Worm (Caenorhabditis elegans) whole organism, early embryonic: ENCODE results near the gene ncx-8.

Experiments
- B0310.2 ChIP-seq: sonication (generic microtip); optimal IDR thresholded peaks from 2 replicates; lab custom pipeline; 2016; ENCODE audit warnings: mild to moderate bottlenecking, missing genetic modification characterization, missing compliant biosample characterization
- ama-1 ChIP-seq: fragments of 150-350 bp; optimal IDR thresholded peaks from 2 replicates; lab custom pipeline; 2014
- ceh-13 ChIP-seq: fragments of 200-800 bp; sonication (Bioruptor generic); optimal IDR thresholded peaks from 2 replicates; lab custom pipeline; 2018; ENCODE audit warnings: mild to moderate bottlenecking, missing genetic modification characterization, missing compliant biosample characterization
- ets-7 ChIP-seq: sonication (generic microtip); optimal IDR thresholded peaks from 2 replicates; lab custom pipeline; 2016; ENCODE audit warnings: missing genotype, missing genetic modification characterization, missing compliant biosample characterization
- scrt-1 ChIP-seq: fragments of 200-800 bp; sonication (Bioruptor generic); IDR thresholded peaks from 2 replicates; pipeline ENCODE4 v1.3.6; 2022; ENCODE audit warnings: missing genetic modification characterization, missing compliant biosample characterization
- sea-1 ChIP-seq: fragments of 200-800 bp; sonication (Bioruptor generic); conservative IDR thresholded peaks from 2 replicates; pipeline ENCODE4 v1.3.6; 2022; ENCODE audit warnings: missing genetic modification characterization, missing compliant biosample characterization
- tra-4 ChIP-seq: sonication (generic microtip); optimal IDR thresholded peaks from 2 replicates; lab custom pipeline; 2017; ENCODE audit warnings: missing genetic modification characterization, missing compliant biosample characterization

ncx-8 gene

ce11 chrV:4934406-4934805, 52.6 kb downstream of the ncx-8 start, which contains the start of gene catp-2:
Gene catp-2 (plus strand): TSS chrV:4934706.
- TF ChIP-seq B0310.2 (tag; lab: Kevin White, UChicago): no peak
- TF ChIP-seq scrt-1: no peak
- TF ChIP-seq ceh-13: no peak
- TF ChIP-seq sea-1 (GFP tag; lab: Robert Waterston, UW): no peak
- TF ChIP-seq ama-1 (lab: Kevin White, UChicago): no peak
- TF ChIP-seq tra-4 (tag; lab: Kevin White, UChicago): no peak
- no peak for TF ChIP-seq ets-7 (tag; lab: Kevin White, UChicago)
